Worm (Caenorhabditis elegans) whole organism, young adult: ENCODE data around the gene Y71G10AR.4.

Source experiments
- F22D6.2 ChIP-seq: sonication (generic microtip); optimal IDR thresholded peaks from 2 replicates; lab custom pipeline; 2016; ENCODE audit warnings: mild to moderate bottlenecking, missing genetic modification characterization, missing compliant biosample characterization
- F39B2.1 ChIP-seq: fragments of 200-800 bp; sonication (Bioruptor generic); IDR thresholded peaks from 2 replicates; pipeline ENCODE4 v1.3.6; 2022; ENCODE audit warnings: missing genetic modification reagents, missing genetic modification characterization, missing compliant biosample characterization
- F49E8.2 ChIP-seq: sonication (generic microtip); optimal IDR thresholded peaks from 3 replicates; lab custom pipeline; 2017; ENCODE audit warnings: missing genetic modification characterization, mild to moderate bottlenecking, missing compliant biosample characterization, antibody characterized with exemption, moderate library complexity; ENCODE audit not compliant: insufficient read depth
- K11D2.4 ChIP-seq: fragments of 200-800 bp; sonication (Bioruptor generic); IDR thresholded peaks from 2 replicates; pipeline ENCODE4 v1.3.6; 2022; ENCODE audit warnings: missing genetic modification reagents, missing genetic modification characterization, missing compliant biosample characterization
- aptf-2 ChIP-seq: fragments of 200-800 bp; sonication (Bioruptor generic); conservative IDR thresholded peaks from 2 replicates; pipeline ENCODE4 v1.3.6; 2022; ENCODE audit warnings: missing genetic modification reagents, missing genetic modification characterization, missing compliant biosample characterization
- atf-7 ChIP-seq: sonication (generic microtip); optimal IDR thresholded peaks from 2 replicates; lab custom pipeline; 2017; ENCODE audit warnings: mild to moderate bottlenecking, missing genetic modification characterization, missing compliant biosample characterization
- attf-3 ChIP-seq: fragments of 200-800 bp; sonication (Bioruptor generic); conservative IDR thresholded peaks from 2 replicates; pipeline ENCODE4 v1.3.6; 2022; ENCODE audit warnings: missing genetic modification reagents, missing genetic modification characterization, missing compliant biosample characterization
- attf-5 ChIP-seq: fragments of 200-800 bp; sonication (Bioruptor generic); optimal IDR thresholded peaks from 2 replicates; lab custom pipeline; 2018; ENCODE audit warnings: mild to moderate bottlenecking, missing genetic modification characterization, missing compliant biosample characterization
- ccch-3 ChIP-seq: fragments of 200-800 bp; sonication (Bioruptor generic); optimal IDR thresholded peaks from 2 replicates; lab custom pipeline; 2018; ENCODE audit warnings: mild to moderate bottlenecking, missing genetic modification characterization, missing compliant biosample characterization
- ceh-100 ChIP-seq: fragments of 200-800 bp; sonication (Bioruptor generic); IDR thresholded peaks from 2 replicates; pipeline ENCODE4 v1.3.6; 2022; ENCODE audit warnings: missing genetic modification reagents, missing genetic modification characterization, missing compliant biosample characterization
- ceh-27 ChIP-seq: fragments of 200-800 bp; sonication (Bioruptor generic); optimal IDR thresholded peaks from 2 replicates; lab custom pipeline; 2018; ENCODE audit warnings: mild to moderate bottlenecking, missing genetic modification characterization, moderate library complexity, missing compliant biosample characterization
- ceh-40 ChIP-seq: fragments of 200-800 bp; sonication (Bioruptor generic); IDR thresholded peaks from 2 replicates; pipeline ENCODE4 v1.3.6; 2022; ENCODE audit warnings: missing genetic modification characterization, missing compliant biosample characterization
- dpl-1 ChIP-seq: fragments of 150-350 bp; optimal IDR thresholded peaks from 2 replicates; lab custom pipeline; 2014; ENCODE audit warnings: missing biosample characterization, missing genetic modification reagents, missing genetic modification characterization
- efl-1 ChIP-seq: fragments of 150-350 bp; optimal IDR thresholded peaks from 2 replicates; lab custom pipeline; 2014; ENCODE audit warnings: missing biosample characterization, missing genetic modification reagents, missing genetic modification characterization
- egrh-3 ChIP-seq: fragments of 200-800 bp; sonication (Bioruptor generic); IDR thresholded peaks from 2 replicates; pipeline ENCODE4 v1.3.6; 2022; ENCODE audit warnings: missing genetic modification reagents, missing genetic modification characterization, missing compliant biosample characterization
- ets-4 ChIP-seq: fragments of 200-800 bp; sonication (Bioruptor generic); optimal IDR thresholded peaks from 2 replicates; lab custom pipeline; 2018; ENCODE audit warnings: mild to moderate bottlenecking, missing genetic modification characterization, missing compliant biosample characterization
- fkh-3 ChIP-seq: sonication (generic microtip); optimal IDR thresholded peaks from 2 replicates; lab custom pipeline; 2016; ENCODE audit warnings: mild to moderate bottlenecking, missing genetic modification characterization, missing compliant biosample characterization
- him-1 ChIP-seq: sonication (generic microtip); optimal IDR thresholded peaks from 2 replicates; lab custom pipeline; 2016; ENCODE audit warnings: missing genotype, missing genetic modification reagents, missing genetic modification characterization, missing compliant biosample characterization
- hlh-26 ChIP-seq: fragments of 200-800 bp; sonication (Bioruptor generic); conservative IDR thresholded peaks from 2 replicates; pipeline ENCODE4 v1.3.6; 2022; ENCODE audit warnings: missing genetic modification reagents, missing genetic modification characterization, missing compliant biosample characterization
- hmg-20 ChIP-seq: fragments of 200-800 bp; sonication (Bioruptor generic); IDR thresholded peaks from 2 replicates; pipeline ENCODE4 v1.3.6; 2022; ENCODE audit warnings: missing genetic modification reagents, missing genetic modification characterization, missing compliant biosample characterization
- hsf-1 ChIP-seq: fragments of 200-800 bp; sonication (Bioruptor generic); IDR thresholded peaks from 2 replicates; pipeline ENCODE4 v1.3.6; 2022; ENCODE audit warnings: missing genetic modification reagents, missing genetic modification characterization, missing compliant biosample characterization
- let-607 ChIP-seq, 2 experiments: fragments of 200-800 bp in 1 of 2; sonication (Bioruptor generic) in 1 of 2; sonication (generic microtip) in 1 of 2; optimal IDR thresholded peaks; 2 replicates each; lab custom pipeline; 2016 to 2018; ENCODE audit warnings: mild to moderate bottlenecking in 2 of 2, missing compliant biosample characterization in 2 of 2, missing genetic modification characterization in 2 of 2, moderate library complexity in 2 of 2, missing genotype in 1 of 2
- lin-26 ChIP-seq: fragments of 200-800 bp; sonication (Bioruptor generic); IDR thresholded peaks from 2 replicates; pipeline ENCODE4 v1.3.6; 2022; ENCODE audit warnings: missing genetic modification reagents, missing genetic modification characterization, missing compliant biosample characterization
- lin-54 ChIP-seq: fragments of 200-800 bp; sonication (Bioruptor generic); optimal IDR thresholded peaks from 2 replicates; lab custom pipeline; 2018; ENCODE audit warnings: mild to moderate bottlenecking, missing genetic modification characterization, missing compliant biosample characterization
- lsl-1 ChIP-seq: fragments of 200-800 bp; sonication (Bioruptor generic); optimal IDR thresholded peaks from 2 replicates; lab custom pipeline; 2018; ENCODE audit warnings: mild to moderate bottlenecking, missing genetic modification characterization, moderate library complexity, missing compliant biosample characterization
- lsy-27 ChIP-seq: sonication (generic microtip); optimal IDR thresholded peaks from 2 replicates; lab custom pipeline; 2017; ENCODE audit warnings: missing genetic modification characterization, mild to moderate bottlenecking, missing compliant biosample characterization, antibody characterized with exemption, missing genotype, borderline replicate concordance; ENCODE audit not compliant: insufficient read depth
- madf-10 ChIP-seq: sonication (generic microtip); optimal IDR thresholded peaks from 2 replicates; lab custom pipeline; 2016; ENCODE audit warnings: mild to moderate bottlenecking, missing genetic modification characterization, missing compliant biosample characterization
- nfya-2 ChIP-seq: fragments of 200-800 bp; sonication (Bioruptor generic); IDR thresholded peaks from 2 replicates; pipeline ENCODE4 v1.3.6; 2022; ENCODE audit warnings: missing genetic modification reagents, missing genetic modification characterization, missing compliant biosample characterization
- nfyb-1 ChIP-seq: fragments of 200-800 bp; sonication (Bioruptor generic); IDR thresholded peaks from 2 replicates; pipeline ENCODE4 v1.3.6; 2022; ENCODE audit warnings: missing genetic modification reagents, missing genetic modification characterization, missing compliant biosample characterization
- nhr-80 ChIP-seq: sonication (generic microtip); optimal IDR thresholded peaks from 2 replicates; lab custom pipeline; 2016; ENCODE audit warnings: missing genetic modification characterization, missing compliant biosample characterization
- pha-4 ChIP-seq: fragments of 150-350 bp; sonication (generic microtip); optimal IDR thresholded peaks from 2 replicates; lab custom pipeline; 2014; ENCODE audit warnings: missing biosample characterization, missing genetic modification reagents, missing genetic modification characterization
- rcor-1 ChIP-seq: fragments of 200-800 bp; sonication (Bioruptor generic); IDR thresholded peaks from 2 replicates; pipeline ENCODE4 v1.3.6; 2022; ENCODE audit warnings: missing genetic modification reagents, missing genetic modification characterization, missing compliant biosample characterization
- repo-1 ChIP-seq: sonication (generic microtip); optimal IDR thresholded peaks from 2 replicates; lab custom pipeline; 2017; ENCODE audit warnings: mild to moderate bottlenecking, missing genetic modification characterization, missing compliant biosample characterization
- sdz-38 ChIP-seq: sonication (generic microtip); optimal IDR thresholded peaks from 2 replicates; lab custom pipeline; 2016; ENCODE audit warnings: missing genotype, missing genetic modification characterization, missing compliant biosample characterization
- snpc-1.1 ChIP-seq: sonication (generic microtip); optimal IDR thresholded peaks from 2 replicates; lab custom pipeline; 2017; ENCODE audit warnings: missing genetic modification characterization, mild to moderate bottlenecking, missing compliant biosample characterization, antibody characterized with exemption, moderate library complexity, missing genotype, missing genetic modification reagents; ENCODE audit not compliant: insufficient read depth
- snpc-3.4 ChIP-seq: sonication (generic microtip); optimal IDR thresholded peaks from 2 replicates; lab custom pipeline; 2017; ENCODE audit warnings: missing genetic modification characterization, mild to moderate bottlenecking, missing compliant biosample characterization, antibody characterized with exemption, moderate library complexity, missing genotype, missing genetic modification reagents
- tbp1 ChIP-seq: fragments of 200-800 bp; sonication (Bioruptor generic); optimal IDR thresholded peaks from 2 replicates; lab custom pipeline; 2018; ENCODE audit warnings: mild to moderate bottlenecking, missing genetic modification characterization, missing compliant biosample characterization
- unc-130 ChIP-seq: sonication (generic microtip); optimal IDR thresholded peaks from 2 replicates; lab custom pipeline; 2016; ENCODE audit warnings: missing genetic modification reagents, missing genetic modification characterization, missing compliant biosample characterization
- xnd-1 ChIP-seq: sonication (generic microtip); optimal IDR thresholded peaks from 2 replicates; lab custom pipeline; 2016; ENCODE audit warnings: missing genotype, missing genetic modification reagents, missing genetic modification characterization, missing compliant biosample characterization
- zfh-2 ChIP-seq: fragments of 200-800 bp; sonication (Bioruptor generic); conservative IDR thresholded peaks from 2 replicates; pipeline ENCODE4 v1.3.6; 2022; ENCODE audit warnings: missing genetic modification reagents, missing genetic modification characterization, missing compliant biosample characterization
- ztf-18 ChIP-seq: sonication (generic microtip); optimal IDR thresholded peaks from 2 replicates; lab custom pipeline; 2016; ENCODE audit warnings: missing genotype, mild to moderate bottlenecking, missing genetic modification characterization, missing compliant biosample characterization

Gene Y71G10AR.4

ce11 chrIV:2177545-2177944 is 21.3 kb upstream of the Y71G10AR.4 start, which contains the start of gene hrpu-2 (continued):
- peak; percentile 96 for TF ChIP-seq ztf-18
- TF ChIP-seq attf-3 (GFP tag; lab: Robert Waterston, UW): peak; percentile 46; the same call in 1 of the 2 replicates
- no peak for TF ChIP-seq sdz-38
- TF ChIP-seq ceh-100 (GFP tag; lab: Robert Waterston, UW): peak; percentile 61
- TF ChIP-seq snpc-3.4: no peak
- TF ChIP-seq K11D2.4 (GFP tag; lab: Robert Waterston, UW): peak; percentile 83
- peak; percentile 30 for TF ChIP-seq lsl-1 (GFP tag; lab: Kevin White, UChicago)
- peak; percentile 78 for TF ChIP-seq efl-1 (GFP tag; lab: Kevin White, UChicago)
- TF ChIP-seq hsf-1 (GFP tag; lab: Robert Waterston, UW): no peak
- no peak for TF ChIP-seq ccch-3 (GFP tag; lab: Kevin White, UChicago)
- peak; percentile 76 for TF ChIP-seq attf-5 (GFP tag; lab: Kevin White, UChicago)
- 0 out of 2 replicates have a peak, but pooled peaks have one; percentile 62 for TF ChIP-seq nfyb-1 (GFP tag; lab: Robert Waterston, UW)
- peak; percentile 40 for TF ChIP-seq atf-7 (tag; lab: Kevin White, UChicago)
- no peak for TF ChIP-seq lsy-27 (tag; lab: Kevin White, UChicago)
- peak; percentile 81 for TF ChIP-seq zfh-2 (GFP tag; lab: Robert Waterston, UW)
- TF ChIP-seq madf-10 (tag; lab: Kevin White, UChicago): peak; percentile 30
- peak; percentile 15 for TF ChIP-seq F22D6.2
- peak; percentile 75 for TF ChIP-seq repo-1
- TF ChIP-seq unc-130 (GFP tag; lab: Kevin White, UChicago): peak; percentile 13
- TF ChIP-seq aptf-2 (GFP tag; lab: Robert Waterston, UW): no peak
- peak; percentile 52 for TF ChIP-seq ceh-27 (GFP tag; lab: Kevin White, UChicago)
- TF ChIP-seq lin-54 (GFP tag; lab: Kevin White, UChicago): peak; percentile 96
- TF ChIP-seq nfya-2 (GFP tag; lab: Robert Waterston, UW): no peak
- TF ChIP-seq xnd-1: peak; percentile 24
- peak in 1 of 2 experiments; percentile 45 for TF ChIP-seq let-607 (tag; optimal IDR thresholded peaks at IDR 0.05; lab: Kevin White, UChicago)
- peak; percentile 56 for TF ChIP-seq tbp1 (GFP tag; lab: Kevin White, UChicago)
- TF ChIP-seq dpl-1 (GFP tag; lab: Kevin White, UChicago): peak; percentile 90
- TF ChIP-seq rcor-1 (GFP tag; lab: Robert Waterston, UW): peak; percentile 85
- no peak for TF ChIP-seq hlh-26
- TF ChIP-seq fkh-3 (tag; lab: Kevin White, UChicago): no peak

ce11 chrIV:2193037-2193436 is 5.8 kb upstream of the Y71G10AR.4 start:
- TF ChIP-seq F49E8.2 (tag; lab: Kevin White, UChicago): no peak
- no peak for TF ChIP-seq lin-26
- peak; percentile 60 for TF ChIP-seq atf-7 (tag; lab: Kevin White, UChicago)
- TF ChIP-seq, all 124 proteins: peak for 1

- no peak for TF ChIP-seq ceh-100 (GFP tag; lab: Robert Waterston, UW)
- no peak for TF ChIP-seq hsf-1 (GFP tag; lab: Robert Waterston, UW)
- TF ChIP-seq efl-1 (GFP tag; lab: Kevin White, UChicago): no peak
- TF ChIP-seq pha-4 (tag; lab: Kevin White, UChicago): no peak
- TF ChIP-seq, all 124 proteins: peak for 0
Observed at ce11 chrIV:2193558-2193957, 5.3 kb upstream of the Y71G10AR.4 start.

- no peak for TF ChIP-seq nhr-80 (tag; lab: Kevin White, UChicago)
- TF ChIP-seq ceh-100 (GFP tag; lab: Robert Waterston, UW): no peak
- TF ChIP-seq him-1: no peak
- TF ChIP-seq snpc-1.1 (tag; lab: Kevin White, UChicago): no peak
- TF ChIP-seq egrh-3 (GFP tag; lab: Robert Waterston, UW): no peak
- TF ChIP-seq attf-3 (GFP tag; lab: Robert Waterston, UW): no peak
- TF ChIP-seq aptf-2 (GFP tag; lab: Robert Waterston, UW): no peak
- TF ChIP-seq ceh-40 (GFP tag; lab: Robert Waterston, UW): no peak
- TF ChIP-seq F39B2.1 (GFP tag; lab: Robert Waterston, UW): no peak
- no peak for TF ChIP-seq fkh-3 (tag; lab: Kevin White, UChicago)
- no peak for TF ChIP-seq efl-1 (GFP tag; lab: Kevin White, UChicago)
- TF ChIP-seq hmg-20 (GFP tag; lab: Robert Waterston, UW): no peak
- no peak for TF ChIP-seq F22D6.2
- no peak for TF ChIP-seq madf-10 (tag; lab: Kevin White, UChicago)
- TF ChIP-seq ets-4: no peak
- TF ChIP-seq K11D2.4 (GFP tag; lab: Robert Waterston, UW): no peak
Observed at ce11 chrIV:2195598-2195997, 3.2 kb upstream of the Y71G10AR.4 start.
